Worm (Caenorhabditis elegans) whole organism, L1 larva: ENCODE results near the gene mfsd-12.
A peak's percentile ranks its signal among the peaks of the same experiment; 100 is the strongest.

Experiments used
- C04F5.9 ChIP-seq: sonication (generic microtip); optimal IDR thresholded peaks from 2 replicates; lab custom pipeline; 2016; ENCODE audit warnings: missing genetic modification characterization, missing compliant biosample characterization
- C16A3.4 ChIP-seq: fragments of 150-350 bp; optimal IDR thresholded peaks from 2 replicates; lab custom pipeline; 2014; ENCODE audit warnings: missing biosample characterization, missing genetic modification characterization
- aha-1 ChIP-seq: fragments of 150-350 bp; optimal IDR thresholded peaks from 2 replicates; lab custom pipeline; 2014; ENCODE audit warnings: missing biosample characterization, missing genetic modification characterization
- blmp-1 ChIP-seq: fragments of 150-350 bp; optimal IDR thresholded peaks from 2 replicates; lab custom pipeline; 2014; ENCODE audit warnings: missing biosample characterization, missing genetic modification characterization
- ceh-63 ChIP-seq: fragments of 200-800 bp; sonication (Bioruptor generic); optimal IDR thresholded peaks from 2 replicates; lab custom pipeline; 2018; ENCODE audit warnings: mild to moderate bottlenecking, missing genetic modification characterization, missing compliant biosample characterization
- ceh-8 ChIP-seq: fragments of 200-800 bp; sonication (Bioruptor generic); optimal IDR thresholded peaks from 2 replicates; lab custom pipeline; 2018; ENCODE audit warnings: mild to moderate bottlenecking, missing genetic modification characterization, moderate library complexity, missing compliant biosample characterization
- ces-1 ChIP-seq: fragments of 150-350 bp; optimal IDR thresholded peaks from 2 replicates; lab custom pipeline; 2014; ENCODE audit warnings: missing biosample characterization, missing genetic modification reagents, missing genetic modification characterization
- dsc-1 ChIP-seq: sonication (generic microtip); optimal IDR thresholded peaks from 2 replicates; lab custom pipeline; 2016; ENCODE audit warnings: mild to moderate bottlenecking, missing genetic modification characterization, missing compliant biosample characterization
- egl-13 ChIP-seq: sonication (generic microtip); optimal IDR thresholded peaks from 2 replicates; lab custom pipeline; 2016; ENCODE audit warnings: missing genotype, missing genetic modification reagents, missing genetic modification characterization, missing compliant biosample characterization
- elt-2 ChIP-seq: sonication (generic microtip); optimal IDR thresholded peaks from 2 replicates; lab custom pipeline; 2016; ENCODE audit warnings: missing genetic modification characterization, mild to moderate bottlenecking, inconsistent platforms, missing compliant biosample characterization, missing genetic modification reagents
- elt-3 ChIP-seq, 6 experiments: fragments of 150-350 bp in 1 of 6; sonication (generic microtip); optimal IDR thresholded peaks; 2 replicates each; lab custom pipeline; 2017 to 2018; ENCODE audit warnings: missing biosample characterization in 6 of 6, missing genetic modification characterization in 6 of 6, inconsistent platforms in 1 of 6
- ets-5 ChIP-seq: fragments of 200-800 bp; sonication (Bioruptor generic); IDR thresholded peaks from 2 replicates; pipeline ENCODE4 v1.3.6; 2022; ENCODE audit warnings: missing genetic modification characterization, missing compliant biosample characterization
- hlh-4 ChIP-seq: sonication (generic microtip); optimal IDR thresholded peaks from 2 replicates; lab custom pipeline; 2016; ENCODE audit warnings: mild to moderate bottlenecking, missing genetic modification characterization, missing compliant biosample characterization
- isw-1 ChIP-seq: fragments of 200-800 bp; sonication (Bioruptor generic); IDR thresholded peaks from 2 replicates; pipeline ENCODE4 v1.3.6; 2022; ENCODE audit warnings: missing genetic modification characterization, missing compliant biosample characterization
- jun-1 ChIP-seq: fragments of 150-350 bp; optimal IDR thresholded peaks from 2 replicates; lab custom pipeline; 2014; ENCODE audit warnings: missing biosample characterization, missing genetic modification reagents, missing genetic modification characterization
- lin-13 ChIP-seq: fragments of 150-350 bp; optimal IDR thresholded peaks from 2 replicates; lab custom pipeline; 2014; ENCODE audit warnings: missing biosample characterization, missing genetic modification reagents, missing genetic modification characterization
- lin-14 ChIP-seq: fragments of 200-800 bp; sonication (Bioruptor generic); optimal IDR thresholded peaks from 2 replicates; lab custom pipeline; 2018; ENCODE audit warnings: mild to moderate bottlenecking, missing genetic modification characterization, moderate library complexity, missing compliant biosample characterization
- lin-35 ChIP-seq, 2 experiments: fragments of 150-350 bp; optimal IDR thresholded peaks; 2 replicates each; lab custom pipeline; 2014; ENCODE audit warnings: missing biosample characterization in 2 of 2, missing genetic modification characterization in 2 of 2, missing genetic modification reagents in 2 of 2
- lsy-2 ChIP-seq, 2 experiments: fragments of 150-350 bp; optimal IDR thresholded peaks; 2 replicates each; lab custom pipeline; 2014; ENCODE audit warnings: missing biosample characterization in 2 of 2, missing genetic modification characterization in 2 of 2
- mab-9 ChIP-seq: fragments of 200-800 bp; sonication (Bioruptor generic); IDR thresholded peaks from 2 replicates; pipeline ENCODE4 v1.3.6; 2022; ENCODE audit warnings: missing genetic modification reagents, missing genetic modification characterization, missing compliant biosample characterization
- mef-2 ChIP-seq: fragments of 150-350 bp; optimal IDR thresholded peaks from 2 replicates; lab custom pipeline; 2014; ENCODE audit warnings: missing biosample characterization, missing genetic modification characterization
- mep-1 ChIP-seq: fragments of 150-350 bp; optimal IDR thresholded peaks from 2 replicates; lab custom pipeline; 2014; ENCODE audit warnings: missing biosample characterization, missing genetic modification characterization
- nhr-11 ChIP-seq: fragments of 150-350 bp; optimal IDR thresholded peaks from 2 replicates; lab custom pipeline; 2014; ENCODE audit warnings: missing biosample characterization, missing genetic modification characterization
- nhr-12 ChIP-seq: sonication (generic microtip); optimal IDR thresholded peaks from 2 replicates; lab custom pipeline; 2017; ENCODE audit warnings: missing biosample characterization, missing genetic modification characterization
- nhr-19 ChIP-seq: fragments of 200-800 bp; sonication (Bioruptor generic); conservative IDR thresholded peaks from 2 replicates; pipeline ENCODE4 v1.3.6; 2022; ENCODE audit warnings: missing genetic modification characterization, missing compliant biosample characterization
- nhr-20 ChIP-seq: sonication (generic microtip); optimal IDR thresholded peaks from 2 replicates; lab custom pipeline; 2016; ENCODE audit warnings: mild to moderate bottlenecking, missing genetic modification characterization, missing compliant biosample characterization
- nhr-237 ChIP-seq: fragments of 150-350 bp; optimal IDR thresholded peaks from 2 replicates; lab custom pipeline; 2014; ENCODE audit warnings: missing biosample characterization, missing genetic modification characterization
- nhr-28 ChIP-seq: fragments of 150-350 bp; optimal IDR thresholded peaks from 2 replicates; lab custom pipeline; 2014; ENCODE audit warnings: missing biosample characterization, missing genetic modification characterization
- nhr-71 ChIP-seq: sonication (generic microtip); optimal IDR thresholded peaks from 2 replicates; lab custom pipeline; 2016; ENCODE audit warnings: mild to moderate bottlenecking, missing genetic modification characterization, moderate library complexity, missing compliant biosample characterization
- nhr-76 ChIP-seq: sonication (generic microtip); optimal IDR thresholded peaks from 2 replicates; lab custom pipeline; 2017; ENCODE audit warnings: missing biosample characterization, missing genetic modification characterization
- nhr-85 ChIP-seq: sonication (generic microtip); peaks from one replicate; lab custom pipeline; 2016; ENCODE audit warnings: missing genetic modification characterization, inconsistent platforms, missing compliant biosample characterization
- nhr-90 ChIP-seq: sonication (generic microtip); optimal IDR thresholded peaks from 2 replicates; lab custom pipeline; 2016; ENCODE audit warnings: mild to moderate bottlenecking, missing genetic modification characterization, missing compliant biosample characterization; ENCODE audit not compliant: poor library complexity
- pax-3 ChIP-seq: fragments of 200-800 bp; sonication (Bioruptor generic); optimal IDR thresholded peaks from 2 replicates; lab custom pipeline; 2018; ENCODE audit warnings: mild to moderate bottlenecking, missing genetic modification characterization, moderate library complexity, missing compliant biosample characterization
- sptf-1 ChIP-seq: fragments of 150-350 bp; optimal IDR thresholded peaks from 2 replicates; lab custom pipeline; 2014; ENCODE audit warnings: missing biosample characterization, missing genetic modification characterization
- sup-37 ChIP-seq: fragments of 200-800 bp; sonication (Bioruptor generic); optimal IDR thresholded peaks from 2 replicates; lab custom pipeline; 2018; ENCODE audit warnings: mild to moderate bottlenecking, missing genetic modification characterization, missing compliant biosample characterization
- unc-130 ChIP-seq: fragments of 150-350 bp; optimal IDR thresholded peaks from 2 replicates; lab custom pipeline; 2017; ENCODE audit warnings: missing biosample characterization, missing genetic modification characterization, inconsistent platforms
- unc-30 ChIP-seq: sonication (generic microtip); optimal IDR thresholded peaks from 2 replicates; lab custom pipeline; 2017; ENCODE audit warnings: missing biosample characterization, missing genetic modification characterization
- unc-86 ChIP-seq: sonication (generic microtip); optimal IDR thresholded peaks from 2 replicates; lab custom pipeline; 2016; ENCODE audit warnings: missing genetic modification characterization, missing compliant biosample characterization
- xbp-1 ChIP-seq: sonication (generic microtip); optimal IDR thresholded peaks from 2 replicates; lab custom pipeline; 2016; ENCODE audit warnings: missing genetic modification characterization, missing compliant biosample characterization
- zag-1 ChIP-seq: fragments of 150-350 bp; optimal IDR thresholded peaks from 2 replicates; lab custom pipeline; 2014; ENCODE audit warnings: missing biosample characterization, missing genetic modification characterization
- ztf-11 ChIP-seq, 2 experiments: sonication (generic microtip); optimal IDR thresholded peaks; 2 replicates each; lab custom pipeline; 2016 to 2017; ENCODE audit warnings: missing genetic modification characterization in 2 of 2, missing biosample characterization in 1 of 2, missing compliant biosample characterization in 1 of 2

The mfsd-12 gene

DNA sequence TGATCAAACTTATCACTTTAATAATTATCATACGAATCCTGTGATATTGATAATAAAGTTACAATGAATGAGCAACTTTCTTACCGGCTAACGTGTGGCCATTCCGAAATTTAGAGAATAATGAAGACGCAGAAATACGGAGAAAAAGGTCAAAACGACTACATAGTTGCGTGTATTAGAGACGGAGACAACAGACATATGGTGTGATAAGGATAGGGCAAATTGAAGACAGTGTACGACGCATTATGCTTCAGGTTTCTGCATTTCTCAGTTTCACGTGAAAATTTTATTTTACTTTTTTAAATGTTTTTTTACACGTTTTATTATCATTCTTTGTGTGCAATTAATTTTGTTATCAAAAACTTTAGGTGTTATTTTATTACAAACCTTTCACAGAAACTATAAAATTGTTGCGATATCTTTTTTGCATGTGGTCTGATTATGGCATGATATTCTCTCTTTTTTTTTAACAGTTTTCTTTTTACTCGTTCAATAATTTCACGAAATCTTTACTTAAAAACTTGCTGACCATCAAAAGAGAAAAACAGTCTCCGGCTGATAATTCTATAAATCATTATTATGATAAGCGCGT, 5.4 kb downstream of the mfsd-12 start, which contains the start of gene tmem-135:
Gene tmem-135, plus strand, starts transcription at position 542 of the 592 bp plus-strand sequence.
- TF ChIP-seq nhr-71 (tag; lab: Kevin White, UChicago) (no peak), ets-5 (GFP tag; lab: Robert Waterston, UW) (no peak), unc-130 (tag; lab: Kevin White, UChicago) (no peak), nhr-237 (tag; lab: Kevin White, UChicago) (no peak), unc-86 (tag; lab: Kevin White, UChicago) (no peak), C16A3.4 (tag; lab: Kevin White, UChicago) (no peak), nhr-20 (tag; lab: Kevin White, UChicago) (peak; percentile 8), nhr-90 (tag; lab: Kevin White, UChicago) (no peak), C04F5.9 (tag; lab: Kevin White, UChicago) (no peak), sptf-1 (no peak), ceh-63 (GFP tag; lab: Kevin White, UChicago) (no peak), sup-37 (GFP tag; lab: Kevin White, UChicago) (no peak), elt-2 (tag; lab: Kevin White, UChicago) (peak; percentile 49), hlh-4 (tag; lab: Kevin White, UChicago) (no peak), pax-3 (tag; lab: Kevin White, UChicago) (no peak), elt-3 (tag; optimal IDR thresholded peaks at IDR 0.05; lab: Kevin White, UChicago) (peak in 1 of 6 experiments; percentile 36), dsc-1 (tag; lab: Kevin White, UChicago) (no peak), lsy-2 (tag; optimal IDR thresholded peaks at IDR 0.05; lab: Kevin White, UChicago) (no peak), lin-14 (peak; percentile 3), aha-1 (no peak), lin-35 (GFP tag; optimal IDR thresholded peaks at IDR 0.05; lab: Kevin White, UChicago) (peak in 1 of 2 experiments; percentile 34), unc-30 (no peak), lin-13 (GFP tag; lab: Kevin White, UChicago) (no peak), nhr-28 (tag; lab: Kevin White, UChicago) (no peak), nhr-11 (tag; lab: Kevin White, UChicago) (no peak), mef-2 (tag; lab: Kevin White, UChicago) (no peak), ceh-8 (no peak), egl-13 (tag; lab: Kevin White, UChicago) (no peak), nhr-19 (GFP tag; lab: Robert Waterston, UW) (no peak), ces-1 (GFP tag; lab: Kevin White, UChicago) (no peak)

DNA sequence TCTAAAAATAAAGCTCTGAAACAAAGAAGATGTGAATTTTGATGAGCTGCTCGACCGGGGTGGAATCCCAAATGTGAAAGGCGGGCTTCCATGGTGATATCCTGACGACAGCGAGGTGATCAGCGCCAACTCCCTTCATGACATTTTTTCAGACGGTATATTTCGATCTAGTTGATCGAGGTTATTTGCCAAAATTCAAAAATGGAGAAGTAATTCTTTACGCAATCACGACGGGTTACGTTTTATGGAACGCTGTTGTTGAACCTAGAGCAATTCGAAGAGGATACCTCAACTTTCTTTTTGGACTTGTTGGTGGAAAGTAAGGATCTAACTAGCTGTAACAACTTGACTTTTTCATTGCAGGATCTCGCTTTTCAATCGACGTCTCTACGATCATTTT, 8.8 kb downstream of the mfsd-12 start:
- TF ChIP-seq elt-3 (tag; optimal IDR thresholded peaks at IDR 0.05; lab: Kevin White, UChicago) (no peak), mep-1 (tag; lab: Kevin White, UChicago) (no peak), isw-1 (GFP tag; lab: Robert Waterston, UW) (no peak), nhr-90 (tag; lab: Kevin White, UChicago) (no peak), nhr-12 (tag; lab: Kevin White, UChicago) (no peak), C16A3.4 (tag; lab: Kevin White, UChicago) (no peak), mab-9 (GFP tag; lab: Robert Waterston, UW) (no peak), xbp-1 (tag; lab: Kevin White, UChicago) (no peak), zag-1 (tag; lab: Kevin White, UChicago) (no peak), nhr-85 (tag; lab: Kevin White, UChicago) (no peak), ztf-11 (tag; optimal IDR thresholded peaks at IDR 0.05; lab: Kevin White, UChicago) (no peak), sup-37 (GFP tag; lab: Kevin White, UChicago) (no peak), nhr-237 (tag; lab: Kevin White, UChicago) (no peak)
- TF ChIP-seq, all 84 proteins: peak for 0

DNA sequence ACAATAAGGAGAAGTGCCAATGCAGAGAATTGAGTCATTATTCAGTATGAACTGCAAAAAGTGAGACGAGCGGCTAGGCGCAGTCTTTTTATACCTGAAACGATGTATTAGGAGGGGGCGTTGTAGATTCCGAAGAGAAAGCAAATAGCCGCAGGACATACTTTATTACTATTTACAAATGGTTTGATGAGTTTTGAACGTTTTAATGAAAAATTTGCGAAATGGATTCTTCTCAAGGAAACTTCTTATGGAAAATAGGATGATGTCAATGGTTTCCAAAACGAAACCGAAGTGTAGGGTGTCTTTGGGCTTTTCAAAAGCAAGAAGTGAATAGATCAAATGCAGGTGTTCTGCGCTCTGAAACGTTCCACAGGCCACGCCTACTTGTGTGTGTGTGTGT, 10.1 kb downstream of the mfsd-12 start, which contains the start of gene flp-11:
Gene flp-11, minus strand, starts transcription at position 101 of the 400 bp plus-strand sequence.
- TF ChIP-seq xbp-1 (tag; lab: Kevin White, UChicago) (no peak), lin-13 (GFP tag; lab: Kevin White, UChicago) (no peak), jun-1 (tag; lab: Kevin White, UChicago) (no peak), blmp-1 (tag; lab: Kevin White, UChicago) (no peak), nhr-85 (tag; lab: Kevin White, UChicago) (no peak), nhr-76 (tag; lab: Kevin White, UChicago) (no peak)
